Worm (Caenorhabditis elegans) whole organism, late embryonic: ENCODE results near the gene F54H5.3.

ENCODE experiments used
- C08G9.2 ChIP-seq: sonication (generic microtip); optimal IDR thresholded peaks from 2 replicates; lab custom pipeline; 2016; ENCODE audit warnings: mild to moderate bottlenecking, missing genetic modification characterization, moderate library complexity, missing compliant biosample characterization
- ets-4 ChIP-seq: sonication (generic microtip); optimal IDR thresholded peaks from 2 replicates; lab custom pipeline; 2016; ENCODE audit warnings: missing genetic modification characterization, missing compliant biosample characterization
- nfya-1 ChIP-seq: sonication (generic microtip); optimal IDR thresholded peaks from 2 replicates; lab custom pipeline; 2017; ENCODE audit warnings: missing genetic modification characterization, mild to moderate bottlenecking, missing compliant biosample characterization, antibody characterized with exemption, moderate library complexity
- nhr-11 ChIP-seq: fragments of 150-350 bp; optimal IDR thresholded peaks from 2 replicates; lab custom pipeline; 2014; ENCODE audit warnings: missing biosample characterization, missing genetic modification characterization
- sox-4 ChIP-seq: sonication (generic microtip); optimal IDR thresholded peaks from 2 replicates; lab custom pipeline; 2017; ENCODE audit warnings: mild to moderate bottlenecking, missing genetic modification characterization, inconsistent platforms, missing compliant biosample characterization

- TF ChIP-seq nfya-1 (tag; lab: Kevin White, UChicago) (no peak), C08G9.2 (tag; lab: Kevin White, UChicago) (no peak), nhr-11 (tag; lab: Kevin White, UChicago) (no peak), sox-4 (no peak), ets-4 (tag; lab: Kevin White, UChicago) (no peak)
Measured at ce11 chrII:6629775-6630174, 7.8 kb downstream of the F54H5.3 start.
